Worm (Caenorhabditis elegans) whole organism, early embryonic: Measurements from ENCODE around the gene fbxb-9.
"Not testable (repeated sequence)": the region's sequence is repeated elsewhere in the genome, so short reads cannot be mapped to it uniquely, and the experiment has no call there.

ENCODE experiments used
- ama-1 ChIP-seq: fragments of 150-350 bp; optimal IDR thresholded peaks from 2 replicates; lab custom pipeline; 2014
- hnd-1 ChIP-seq: sonication (generic microtip); optimal IDR thresholded peaks from 2 replicates; lab custom pipeline; 2016; ENCODE audit warnings: missing genetic modification characterization, missing compliant biosample characterization
- pes-1 ChIP-seq: fragments of 200-800 bp; sonication (Bioruptor generic); IDR thresholded peaks from 2 replicates; pipeline ENCODE4 v1.3.6; 2022; ENCODE audit warnings: missing genetic modification reagents, missing genetic modification characterization, missing compliant biosample characterization

- not testable (repeated sequence) for TF ChIP-seq pes-1 (GFP tag; lab: Robert Waterston, UW); hnd-1; ama-1
Observed at ce11 chrIV:11202389-11202788, 40.0 kb upstream of the fbxb-9 start, which contains the start of gene R07H5.11.
